Worm (Caenorhabditis elegans) whole organism, mixed stage, embryonic: Measurements from ENCODE around the gene srh-182.

Source experiments
- mab-5 ChIP-seq: fragments of 150-350 bp; optimal IDR thresholded peaks from 2 replicates; lab custom pipeline; 2014; ENCODE audit warnings: missing biosample characterization, missing genetic modification characterization
- nhr-12 ChIP-seq: fragments of 150-350 bp; optimal IDR thresholded peaks from 2 replicates; lab custom pipeline; 2014; ENCODE audit warnings: missing biosample characterization, missing genetic modification characterization
- nhr-237 ChIP-seq: fragments of 150-350 bp; optimal IDR thresholded peaks from 2 replicates; lab custom pipeline; 2014; ENCODE audit warnings: missing biosample characterization, missing genetic modification characterization
- pha-4 ChIP-seq: fragments of 150-350 bp; optimal IDR thresholded peaks from 2 replicates; lab custom pipeline; 2018; ENCODE audit warnings: missing biosample characterization, missing genetic modification reagents, missing genetic modification characterization
- tbx-8 ChIP-seq: fragments of 200-800 bp; sonication (Bioruptor generic); optimal IDR thresholded peaks from 2 replicates; lab custom pipeline; 2018; ENCODE audit warnings: mild to moderate bottlenecking, missing genetic modification characterization, moderate library complexity, missing compliant biosample characterization
- unc-120 ChIP-seq: sonication (generic microtip); optimal IDR thresholded peaks from 2 replicates; lab custom pipeline; 2017; ENCODE audit warnings: missing genetic modification characterization, missing compliant biosample characterization; ENCODE audit not compliant: poor library complexity, severe bottlenecking
- unc-39 ChIP-seq: fragments of 150-350 bp; optimal IDR thresholded peaks from 2 replicates; lab custom pipeline; 2014; ENCODE audit warnings: missing biosample characterization, missing genetic modification characterization
- unc-62 ChIP-seq: fragments of 150-350 bp; optimal IDR thresholded peaks from 2 replicates; lab custom pipeline; 2014; ENCODE audit warnings: missing biosample characterization, missing genetic modification reagents, missing genetic modification characterization
- ztf-11 ChIP-seq: fragments of 150-350 bp; optimal IDR thresholded peaks from 2 replicates; lab custom pipeline; 2014; ENCODE audit warnings: missing biosample characterization, missing genetic modification characterization

- no peak for TF ChIP-seq nhr-12
- TF ChIP-seq pha-4 (tag; lab: Kevin White, UChicago): no peak
- no peak for TF ChIP-seq tbx-8 (GFP tag; lab: Kevin White, UChicago)
- no peak for TF ChIP-seq ztf-11
- TF ChIP-seq unc-39: no peak
- TF ChIP-seq mab-5 (tag; lab: Kevin White, UChicago): no peak
- no peak for TF ChIP-seq unc-62
- no peak for TF ChIP-seq unc-120 (tag; lab: Kevin White, UChicago)
- TF ChIP-seq nhr-237 (tag; lab: Kevin White, UChicago): no peak
These were observed 33.5 kb upstream of the srh-182 start for ce11 chrV:18506772-18507171.
